Worm (Caenorhabditis elegans) whole organism, L1 larva: ENCODE results near the gene icln-1.

Experiments
- F16B12.6 ChIP-seq: fragments of 150-350 bp; optimal IDR thresholded peaks from 2 replicates; lab custom pipeline; 2014; ENCODE audit warnings: missing biosample characterization, missing genetic modification characterization
- aha-1 ChIP-seq: fragments of 150-350 bp; optimal IDR thresholded peaks from 2 replicates; lab custom pipeline; 2014; ENCODE audit warnings: missing biosample characterization, missing genetic modification characterization
- ama-1 ChIP-seq: fragments of 150-350 bp; optimal IDR thresholded peaks from 2 replicates; lab custom pipeline; 2014
- dpl-1 ChIP-seq, 3 experiments: fragments of 150-350 bp in 2 of 3; sonication (generic microtip) in 1 of 3; optimal IDR thresholded peaks; 2 replicates each; lab custom pipeline; 2014 to 2017; ENCODE audit warnings: missing biosample characterization in 3 of 3, missing genetic modification characterization in 3 of 3, missing genetic modification reagents in 3 of 3
- nhr-11 ChIP-seq: fragments of 150-350 bp; optimal IDR thresholded peaks from 2 replicates; lab custom pipeline; 2014; ENCODE audit warnings: missing biosample characterization, missing genetic modification characterization
- nhr-77 ChIP-seq: fragments of 150-350 bp; optimal IDR thresholded peaks from 2 replicates; lab custom pipeline; 2014; ENCODE audit warnings: missing biosample characterization, missing genetic modification characterization
- rnt-1 ChIP-seq: sonication (generic microtip); optimal IDR thresholded peaks from 2 replicates; lab custom pipeline; 2016; ENCODE audit warnings: mild to moderate bottlenecking, missing genetic modification characterization, moderate library complexity, missing compliant biosample characterization
- snpc-4 ChIP-seq: fragments of 150-350 bp; optimal IDR thresholded peaks from 2 replicates; lab custom pipeline; 2014; ENCODE audit warnings: missing biosample characterization, missing genetic modification characterization
- ztf-11 ChIP-seq, 2 experiments: sonication (generic microtip); optimal IDR thresholded peaks; 2 replicates each; lab custom pipeline; 2016 to 2017; ENCODE audit warnings: missing genetic modification characterization in 2 of 2, missing biosample characterization in 1 of 2, missing compliant biosample characterization in 1 of 2

DNA sequence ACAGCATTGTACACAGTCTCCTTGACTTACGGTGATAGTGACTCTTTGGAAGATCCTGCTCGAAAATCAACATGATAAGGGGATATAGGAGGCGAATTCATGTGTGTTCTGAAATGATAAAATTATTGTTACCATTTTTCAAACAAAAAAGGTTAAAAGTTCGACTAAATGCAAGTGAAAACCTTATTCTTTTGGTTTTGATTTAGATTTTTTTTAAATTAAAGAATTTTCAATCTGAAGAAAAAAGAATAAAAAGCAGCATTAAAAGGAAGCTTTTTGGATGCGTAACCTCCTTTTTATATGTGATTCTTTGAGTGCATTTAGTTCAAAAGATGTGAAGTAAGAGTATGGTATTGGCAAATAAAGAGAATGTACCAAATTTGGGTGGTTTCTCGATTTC is 39.9 kb upstream of the icln-1 start, which contains the start of gene delm-1:
- TF ChIP-seq aha-1 (tag; lab: Kevin White, UChicago) (no peak), nhr-11 (tag; lab: Kevin White, UChicago) (no peak), ama-1 (lab: Kevin White, UChicago) (no peak), nhr-77 (tag; lab: Kevin White, UChicago) (no peak), ztf-11 (tag; optimal IDR thresholded peaks at IDR 0.05; lab: Kevin White, UChicago) (no peak), F16B12.6 (no peak), dpl-1 (GFP tag; optimal IDR thresholded peaks at IDR 0.05; lab: Kevin White, UChicago) (no peak), rnt-1 (tag; lab: Kevin White, UChicago) (no peak), snpc-4 (tag; lab: Kevin White, UChicago) (no peak)
